Fruit fly (Drosophila melanogaster) whole organism, embryonic: Measurements from ENCODE around the gene CG4957.

Source experiments
- B-H2 ChIP-seq: fragments of 200-800 bp; sonication (Bioruptor generic); optimal IDR thresholded peaks from 2 replicates; lab custom pipeline; 2018; ENCODE audit warnings: missing biosample characterization, mild to moderate bottlenecking, missing genetic modification characterization
- CG10267 ChIP-seq: fragments of 200-800 bp; sonication (Bioruptor generic); optimal IDR thresholded peaks from 2 replicates; lab custom pipeline; 2018; ENCODE audit warnings: missing biosample characterization, mild to moderate bottlenecking, missing genetic modification characterization, moderate library complexity
- CG11456 ChIP-seq: fragments of 200-800 bp; sonication (Bioruptor generic); IDR thresholded peaks from 3 replicates; pipeline ENCODE4 v1.3.6; 2022; ENCODE audit warnings: missing biosample characterization, missing genetic modification characterization
- CG11723 ChIP-seq: fragments of 200-800 bp; sonication (Bioruptor generic); optimal IDR thresholded peaks from 2 replicates; lab custom pipeline; 2017; ENCODE audit warnings: missing biosample characterization, mild to moderate bottlenecking, missing genetic modification characterization
- CG13287 ChIP-seq: fragments of 200-800 bp; sonication (Bioruptor generic); IDR thresholded peaks from 2 replicates; pipeline ENCODE4 v1.3.6; 2022; ENCODE audit warnings: missing biosample characterization, missing genetic modification characterization; ENCODE audit not compliant: partially characterized antibody
- CG15601 ChIP-seq: fragments of 200-800 bp; sonication (Bioruptor generic); optimal IDR thresholded peaks from 3 replicates; lab custom pipeline; 2019; ENCODE audit warnings: missing biosample characterization, mild to moderate bottlenecking, missing genetic modification characterization, moderate library complexity
- CG17802 ChIP-seq: fragments of 200-800 bp; sonication (Bioruptor generic); optimal IDR thresholded peaks from 2 replicates; lab custom pipeline; 2018; ENCODE audit warnings: missing biosample characterization, mild to moderate bottlenecking, missing genetic modification characterization, moderate library complexity
- CG2116 ChIP-seq: fragments of 200-800 bp; sonication (Bioruptor generic); optimal IDR thresholded peaks from 3 replicates; lab custom pipeline; 2018; ENCODE audit warnings: missing biosample characterization, mild to moderate bottlenecking, missing genetic modification characterization
- CG2120 ChIP-seq: fragments of 200-800 bp; sonication (Bioruptor generic); optimal IDR thresholded peaks from 3 replicates; lab custom pipeline; 2016; ENCODE audit warnings: missing biosample characterization, missing genetic modification characterization
- CG2129 ChIP-seq: fragments of 200-800 bp; sonication (Bioruptor generic); IDR thresholded peaks from 2 replicates; pipeline ENCODE4 v1.3.6; 2022; ENCODE audit warnings: missing biosample characterization, missing genetic modification characterization; ENCODE audit not compliant: partially characterized antibody
- CG2199 ChIP-seq: fragments of 200-800 bp; sonication (Bioruptor generic); IDR thresholded peaks from 3 replicates; pipeline ENCODE4 v1.3.6; 2022; ENCODE audit warnings: missing biosample characterization, missing genetic modification characterization
- CG4404 ChIP-seq: fragments of 200-800 bp; sonication (Bioruptor generic); IDR thresholded peaks from 2 replicates; pipeline ENCODE4 v1.3.6; 2022; ENCODE audit warnings: missing biosample characterization, missing genetic modification characterization
- CG6654 ChIP-seq: fragments of 200-800 bp; sonication (Bioruptor generic); optimal IDR thresholded peaks from 2 replicates; lab custom pipeline; 2017; ENCODE audit warnings: missing biosample characterization, mild to moderate bottlenecking, missing genetic modification characterization
- CG7745 ChIP-seq: fragments of 200-800 bp; sonication (Bioruptor generic); optimal IDR thresholded peaks from 2 replicates; lab custom pipeline; 2018; ENCODE audit warnings: missing biosample characterization, mild to moderate bottlenecking, missing genetic modification characterization, moderate library complexity
- CG8765 ChIP-seq: fragments of 200-800 bp; sonication (Bioruptor generic); IDR thresholded peaks from 2 replicates; pipeline ENCODE4 v1.3.6; 2022; ENCODE audit warnings: missing biosample characterization, missing genetic modification characterization
- CG8924 ChIP-seq: fragments of 200-800 bp; optimal IDR thresholded peaks from 3 replicates; lab custom pipeline; 2019; ENCODE audit warnings: missing biosample characterization, mild to moderate bottlenecking, missing genetic modification characterization, moderate library complexity
- CG9215 ChIP-seq: fragments of 200-800 bp; sonication (Bioruptor generic); IDR thresholded peaks from 2 replicates; pipeline ENCODE4 v1.3.6; 2022; ENCODE audit warnings: missing biosample characterization, missing genetic modification characterization
- CG9437 ChIP-seq: fragments of 200-800 bp; sonication (Bioruptor generic); optimal IDR thresholded peaks from 2 replicates; lab custom pipeline; 2018; ENCODE audit warnings: missing biosample characterization, mild to moderate bottlenecking, missing genetic modification characterization
- CHES-1-like ChIP-seq: fragments of 200-800 bp; sonication (Bioruptor generic); optimal IDR thresholded peaks from 2 replicates; lab custom pipeline; 2016; ENCODE audit warnings: missing biosample characterization, missing genetic modification characterization
- Dref ChIP-seq: fragments of 200-800 bp; sonication (Bioruptor generic); IDR thresholded peaks from 2 replicates; pipeline ENCODE4 v1.3.6; 2022; ENCODE audit warnings: missing biosample characterization, missing genetic modification characterization
- Fer2 ChIP-seq: fragments of 200-800 bp; sonication (Bioruptor generic); optimal IDR thresholded peaks from 2 replicates; lab custom pipeline; 2018; ENCODE audit warnings: missing biosample characterization, mild to moderate bottlenecking, missing genetic modification characterization, moderate library complexity
- Fer3 ChIP-seq: fragments of 200-800 bp; sonication (Bioruptor generic); optimal IDR thresholded peaks from 2 replicates; lab custom pipeline; 2018; ENCODE audit warnings: missing biosample characterization, mild to moderate bottlenecking, missing genetic modification characterization, moderate library complexity
- GATAe ChIP-seq: fragments of 200-800 bp; sonication (Bioruptor generic); conservative IDR thresholded peaks from 2 replicates; pipeline ENCODE4 v1.3.6; 2022; ENCODE audit warnings: missing biosample characterization, missing genetic modification characterization
- Hey ChIP-seq: fragments of 200-800 bp; sonication (Bioruptor generic); optimal IDR thresholded peaks from 3 replicates; lab custom pipeline; 2018; ENCODE audit warnings: missing biosample characterization, mild to moderate bottlenecking, missing genetic modification characterization
- Hr51 ChIP-seq, 2 experiments: fragments of 200-800 bp; sonication (Bioruptor generic); optimal IDR thresholded peaks; 2 replicates in 1 of 2; 3 replicates in 1 of 2; lab custom pipeline; 2016 to 2018; ENCODE audit warnings: missing biosample characterization in 2 of 2, missing genetic modification characterization in 2 of 2, mild to moderate bottlenecking in 1 of 2, moderate library complexity in 1 of 2
- Med ChIP-seq: fragments of 200-800 bp; sonication (Bioruptor generic); peaks from one replicate; lab custom pipeline; 2016; ENCODE audit warnings: missing biosample characterization, missing genetic modification characterization, mild to moderate bottlenecking, inconsistent platforms, moderate library complexity
- NC2α ChIP-seq: fragments of 200-800 bp; sonication (Bioruptor generic); optimal IDR thresholded peaks from 2 replicates; lab custom pipeline; 2016; ENCODE audit warnings: missing biosample characterization, missing genetic modification characterization
- Neu2 ChIP-seq: fragments of 200-800 bp; sonication (Bioruptor generic); optimal IDR thresholded peaks from 3 replicates; lab custom pipeline; 2016; ENCODE audit warnings: missing biosample characterization, missing genetic modification characterization, borderline replicate concordance
- Nf-YA ChIP-seq: fragments of 200-800 bp; sonication (Bioruptor generic); IDR thresholded peaks from 2 replicates; pipeline ENCODE4 v1.3.6; 2022; ENCODE audit warnings: missing biosample characterization, missing genetic modification characterization
- Rx ChIP-seq: fragments of 200-800 bp; sonication (Bioruptor generic); IDR thresholded peaks from 2 replicates; pipeline ENCODE4 v1.3.6; 2022; ENCODE audit warnings: missing biosample characterization, missing genetic modification characterization
- Scr ChIP-seq: fragments of 200-800 bp; sonication (Bioruptor generic); IDR thresholded peaks from 2 replicates; pipeline ENCODE4 v1.3.6; 2022; ENCODE audit warnings: missing biosample characterization, missing genetic modification characterization; ENCODE audit not compliant: partially characterized antibody
- Sry-β ChIP-seq: fragments of 200-800 bp; sonication (Bioruptor generic); optimal IDR thresholded peaks from 2 replicates; lab custom pipeline; 2018; ENCODE audit warnings: missing biosample characterization, mild to moderate bottlenecking, missing genetic modification characterization, moderate library complexity
- Sry-δ ChIP-seq: fragments of 200-800 bp; sonication (Bioruptor generic); optimal IDR thresholded peaks from 2 replicates; lab custom pipeline; 2016; ENCODE audit warnings: missing biosample characterization, missing genetic modification characterization
- ap ChIP-seq: fragments of 200-800 bp; sonication (Bioruptor generic); IDR thresholded peaks from 2 replicates; pipeline ENCODE4 v1.3.6; 2022; ENCODE audit warnings: missing biosample characterization, missing genetic modification characterization
- bcd ChIP-seq: fragments of 200-800 bp; sonication (Bioruptor generic); optimal IDR thresholded peaks from 2 replicates; lab custom pipeline; 2017; ENCODE audit warnings: missing biosample characterization, mild to moderate bottlenecking, missing genetic modification characterization
- btn ChIP-seq: fragments of 200-800 bp; sonication (Bioruptor generic); optimal IDR thresholded peaks from 2 replicates; lab custom pipeline; 2016; ENCODE audit warnings: missing biosample characterization, missing genetic modification characterization
- chif ChIP-seq, 2 experiments: fragments of 200-800 bp; sonication (Bioruptor generic); optimal IDR thresholded peaks; 3 replicates each; lab custom pipeline; 2016; ENCODE audit warnings: missing biosample characterization in 2 of 2, missing genetic modification characterization in 2 of 2
- croc ChIP-seq: fragments of 200-800 bp; sonication (Bioruptor generic); conservative IDR thresholded peaks from 3 replicates; pipeline ENCODE4 v1.3.6; 2022; ENCODE audit warnings: missing biosample characterization, missing genetic modification characterization
- fd3F ChIP-seq: fragments of 200-800 bp; sonication (Bioruptor generic); optimal IDR thresholded peaks from 2 replicates; lab custom pipeline; 2018; ENCODE audit warnings: missing biosample characterization, mild to moderate bottlenecking, missing genetic modification characterization, moderate library complexity
- ftz-f1 ChIP-seq: fragments of 200-800 bp; sonication (Bioruptor generic); optimal IDR thresholded peaks from 2 replicates; lab custom pipeline; 2016; ENCODE audit warnings: missing biosample characterization, missing genetic modification characterization
- grau ChIP-seq: fragments of 200-800 bp; optimal IDR thresholded peaks from 3 replicates; lab custom pipeline; 2019; ENCODE audit warnings: missing biosample characterization, mild to moderate bottlenecking, missing genetic modification characterization, moderate library complexity
- lmd ChIP-seq: fragments of 200-800 bp; sonication (Bioruptor generic); IDR thresholded peaks from 2 replicates; pipeline ENCODE4 v1.3.6; 2022; ENCODE audit warnings: missing biosample characterization, missing genetic modification characterization
- lov ChIP-seq, 2 experiments: fragments of 200-800 bp in 1 of 2; fragments of >200 bp in 1 of 2; sonication (Bioruptor generic) in 1 of 2; IDR thresholded peaks in 1 of 2; optimal IDR thresholded peaks in 1 of 2; 2 replicates in 1 of 2; 3 replicates in 1 of 2; pipeline versions ENCODE4 v1.3.6 to Lab custom; 2017 to 2022; ENCODE audit warnings: missing biosample characterization in 1 of 2, missing genetic modification characterization in 1 of 2
- nom ChIP-seq: fragments of 200-800 bp; sonication (Bioruptor generic); optimal IDR thresholded peaks from 2 replicates; lab custom pipeline; 2017; ENCODE audit warnings: missing biosample characterization, missing genetic modification characterization, mild to moderate bottlenecking, moderate library complexity, missing genetic modification reagents
- peb ChIP-seq: fragments of 200-800 bp; sonication (Bioruptor generic); IDR thresholded peaks from 2 replicates; pipeline ENCODE4 v1.3.6; 2022; ENCODE audit warnings: missing biosample characterization, missing genetic modification characterization
- sens ChIP-seq: fragments of 200-800 bp; sonication (Bioruptor generic); peaks from one replicate; lab custom pipeline; 2016; ENCODE audit warnings: missing biosample characterization, missing genetic modification characterization
- shn ChIP-seq: fragments of 200-800 bp; sonication (Bioruptor generic); optimal IDR thresholded peaks from 3 replicates; lab custom pipeline; 2016; ENCODE audit warnings: missing biosample characterization, missing genetic modification characterization
- slou ChIP-seq: fragments of 200-800 bp; sonication (Bioruptor generic); optimal IDR thresholded peaks from 3 replicates; lab custom pipeline; 2016; ENCODE audit warnings: missing biosample characterization, missing genetic modification characterization
- sqz ChIP-seq: fragments of 200-800 bp; sonication (Bioruptor generic); optimal IDR thresholded peaks from 3 replicates; lab custom pipeline; 2018; ENCODE audit warnings: missing biosample characterization, mild to moderate bottlenecking, missing genetic modification characterization
- tgo ChIP-seq: fragments of 200-800 bp; sonication (Bioruptor generic); IDR thresholded peaks from 3 replicates; pipeline ENCODE4 v1.3.6; 2022; ENCODE audit warnings: missing biosample characterization, missing genetic modification characterization
- unc-4 ChIP-seq: fragments of 200-800 bp; sonication (Bioruptor generic); IDR thresholded peaks from 2 replicates; pipeline ENCODE4 v1.3.6; 2022; ENCODE audit warnings: missing biosample characterization, missing genetic modification characterization; ENCODE audit not compliant: partially characterized antibody
- vnd ChIP-seq: fragments of 200-800 bp; sonication (Bioruptor generic); IDR thresholded peaks from 3 replicates; pipeline ENCODE4 v1.3.6; 2022; ENCODE audit warnings: missing biosample characterization, missing genetic modification characterization; ENCODE audit not compliant: partially characterized antibody

CG4957 gene

DNA sequence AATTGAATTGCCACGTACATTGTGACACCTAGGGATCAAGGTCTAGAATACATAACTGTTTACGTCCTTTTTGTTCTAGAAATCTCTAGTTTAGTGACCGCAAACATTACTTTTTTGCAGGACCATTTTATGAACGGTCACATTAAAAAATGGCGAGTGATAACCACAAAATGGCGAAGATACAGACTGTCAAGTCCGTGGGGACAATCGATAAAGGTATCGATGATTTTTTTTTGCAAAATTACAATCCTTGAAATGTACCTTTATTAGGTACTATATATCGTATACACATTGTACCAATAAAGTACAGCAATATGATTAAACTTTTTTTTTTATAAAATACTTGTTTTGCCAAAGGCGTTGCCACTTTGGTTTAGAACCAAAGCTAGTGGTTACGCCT is 38.2 kb upstream of the CG4957 start (continued):
- TF ChIP-seq ftz-f1 (GFP tag; lab: Kevin White, UChicago), result no peak
- peak; percentile 41 for TF ChIP-seq sens
- TF ChIP-seq croc (GFP tag; lab: Robert Waterston, UW), result no peak
- TF ChIP-seq lov (optimal IDR thresholded peaks at IDR 0.05; lab: Kevin White, UChicago), result no peak
- TF ChIP-seq lov (GFP tag; IDR thresholded peaks at IDR 0.05; lab: Robert Waterston, UW), result no peak
- peak; percentile 64 for TF ChIP-seq Scr (GFP tag; lab: Robert Waterston, UW)
- no peak for TF ChIP-seq Med
- TF ChIP-seq slou (GFP tag; lab: Kevin White, UChicago), result no peak
- peak; percentile 96 for TF ChIP-seq Neu2
- no peak for TF ChIP-seq chif (GFP tag; optimal IDR thresholded peaks at IDR 0.05; lab: Kevin White, UChicago)
- TF ChIP-seq lmd (GFP tag; lab: Robert Waterston, UW), result no peak
- TF ChIP-seq shn (GFP tag; lab: Kevin White, UChicago), result no peak
- TF ChIP-seq NC2α (GFP tag; lab: Kevin White, UChicago), result no peak
- TF ChIP-seq CG4404 (GFP tag; lab: Robert Waterston, UW), result no peak
- TF ChIP-seq CG9215, result no peak
- TF ChIP-seq Nf-YA (GFP tag; lab: Robert Waterston, UW), result no peak
- TF ChIP-seq GATAe (GFP tag; lab: Robert Waterston, UW), result no peak
- no peak for TF ChIP-seq Hey
- TF ChIP-seq CG6654 (GFP tag; lab: Kevin White, UChicago), result no peak
- TF ChIP-seq Dref (GFP tag; lab: Robert Waterston, UW), result peak; percentile 55
- peak; percentile 24 for TF ChIP-seq CG2116 (GFP tag; lab: Kevin White, UChicago)
- TF ChIP-seq Hr51 (GFP tag; optimal IDR thresholded peaks at IDR 0.05; lab: Kevin White, UChicago), result no peak
- no peak for TF ChIP-seq Fer3 (tag; lab: Kevin White, UChicago)
- TF ChIP-seq B-H2 (GFP tag; lab: Kevin White, UChicago), result no peak
- peak; percentile 40 for TF ChIP-seq sqz (GFP tag; lab: Kevin White, UChicago)
- TF ChIP-seq CG9437 (GFP tag; lab: Kevin White, UChicago), result no peak
- TF ChIP-seq tgo (GFP tag; lab: Robert Waterston, UW), result no peak
- no peak for TF ChIP-seq CG11456 (GFP tag; lab: Robert Waterston, UW)
- peak; percentile 56 for TF ChIP-seq Sry-δ (GFP tag; lab: Kevin White, UChicago)
- peak; percentile 44; the same call in 2 of the 3 replicates for TF ChIP-seq vnd
- TF ChIP-seq Rx, result no peak
- TF ChIP-seq Sry-β (GFP tag; lab: Kevin White, UChicago), result no peak
- no peak for TF ChIP-seq CG2120 (GFP tag; lab: Kevin White, UChicago)
- no peak for TF ChIP-seq CG15601 (tag; lab: Kevin White, UChicago)
- peak; percentile 64 for TF ChIP-seq CG13287
- TF ChIP-seq CG2129 (GFP tag; lab: Robert Waterston, UW), result 0 out of 2 replicates have a peak, but pooled peaks have one; percentile 26
- no peak for TF ChIP-seq btn (GFP tag; lab: Kevin White, UChicago)
- no peak for TF ChIP-seq peb

DNA sequence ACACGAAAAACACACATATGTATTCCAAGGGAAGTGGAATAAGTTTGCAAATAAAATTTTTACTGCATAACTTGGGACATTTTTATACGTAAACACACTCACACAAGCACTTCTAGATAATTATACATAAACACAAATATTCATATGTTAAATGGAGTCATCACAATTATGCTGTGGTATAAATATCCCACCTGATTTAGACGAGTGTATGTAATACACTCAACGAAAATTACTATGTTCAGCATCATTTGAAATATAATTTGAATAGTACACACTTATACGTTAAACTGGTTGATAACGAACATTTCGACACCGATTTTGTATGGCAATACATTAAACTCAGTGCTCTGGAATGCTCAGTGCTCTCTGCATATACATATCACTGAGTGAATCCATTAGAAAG is 37.6 kb upstream of the CG4957 start:
- TF ChIP-seq Fer2 (tag; lab: Kevin White, UChicago) (no peak), CG2199 (GFP tag; lab: Robert Waterston, UW) (no peak), fd3F (GFP tag; lab: Kevin White, UChicago) (no peak), CHES-1-like (GFP tag; lab: Kevin White, UChicago) (peak; percentile 19), CG8765 (GFP tag; lab: Robert Waterston, UW) (no peak), CG10267 (tag; lab: Kevin White, UChicago) (no peak), CG7745 (tag; lab: Kevin White, UChicago) (no peak), CG17802 (no peak), grau (tag; lab: Kevin White, UChicago) (peak; percentile 31), unc-4 (no peak), ap (GFP tag; lab: Robert Waterston, UW) (no peak), nom (GFP tag; lab: Kevin White, UChicago) (no peak), CG8924 (tag; lab: Kevin White, UChicago) (peak; percentile 44), CG11723 (GFP tag; lab: Kevin White, UChicago) (no peak), bcd (GFP tag; lab: Kevin White, UChicago) (no peak)
